Worm (Caenorhabditis elegans): ENCODE measurements around the gene Y39G8C.2.
A peak's percentile ranks its signal among the peaks of the same experiment; 100 is the strongest.

Gene Y39G8C.2

DNA sequence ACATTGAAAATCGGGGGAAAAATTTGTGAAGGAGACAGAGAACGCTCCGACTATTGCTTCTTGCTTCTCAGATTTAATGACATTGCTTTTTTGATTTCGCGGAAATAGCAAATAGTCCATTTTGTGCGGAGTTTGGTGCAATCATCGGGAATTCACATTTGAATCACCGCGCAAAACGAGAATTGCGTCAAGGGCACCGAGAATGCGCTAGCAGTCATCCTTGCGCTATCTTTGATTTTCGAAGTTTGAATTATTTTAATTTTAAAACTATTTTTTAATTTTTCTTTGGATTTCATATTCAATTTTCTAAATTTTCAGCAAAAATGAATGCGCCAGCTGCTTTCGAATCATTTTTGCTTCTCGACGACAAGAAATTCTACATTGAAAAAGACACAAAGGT is 37.7 kb downstream of the Y39G8C.2 start, which contains the start of gene rpb-11 (continued):
- TF ChIP-seq aha-1 (tag; optimal IDR thresholded peaks at IDR 0.05) (peak; percentile 55), ama-1 (optimal IDR thresholded peaks at IDR 0.05) (peak; percentile 82), C34B4.2 (tag; optimal IDR thresholded peaks at IDR 0.05) (peak; percentile 69), sptf-1 (tag; optimal IDR thresholded peaks at IDR 0.05) (no peak), dsc-1 (tag; optimal IDR thresholded peaks at IDR 0.05) (peak; percentile 96), xbp-1 (tag; optimal IDR thresholded peaks at IDR 0.05) (peak; percentile 95), swsn-7 (tag; optimal IDR thresholded peaks at IDR 0.05) (peak; percentile 95), ceh-8 (GFP tag; optimal IDR thresholded peaks at IDR 0.05) (peak; percentile 92), unc-62 (GFP tag; optimal IDR thresholded peaks at IDR 0.05) (peak; percentile 16), fos-1 (tag; optimal IDR thresholded peaks at IDR 0.05) (peak; percentile 82), egl-27 (tag; optimal IDR thresholded peaks at IDR 0.05) (peak in 1 of 2 experiments; percentile 22), elt-3 (tag; optimal IDR thresholded peaks at IDR 0.05) (peak in 4 of 6 experiments; percentile 52 to 93 (median 80)), hlh-17 (GFP tag; optimal IDR thresholded peaks at IDR 0.05; ENCODE audit: borderline replicate concordance) (no peak), nhr-237 (tag; optimal IDR thresholded peaks at IDR 0.05) (peak; percentile 66), hpl-2 (GFP tag; optimal IDR thresholded peaks at IDR 0.05) (peak; percentile 68), sup-37 (GFP tag; optimal IDR thresholded peaks at IDR 0.05) (peak; percentile 91), ztf-4 (tag; optimal IDR thresholded peaks at IDR 0.05) (peak; percentile 94), unc-98 (GFP tag; IDR thresholded peaks at IDR 0.05) (peak; percentile 58; the same call in 1 of the 2 replicates), fkh-10 (GFP tag; optimal IDR thresholded peaks at IDR 0.05) (peak; percentile 64), fkh-8 (tag; optimal IDR thresholded peaks at IDR 0.05) (peak; percentile 93), nhr-84 (tag; optimal IDR thresholded peaks at IDR 0.05) (no peak), vab-15 (tag; optimal IDR thresholded peaks at IDR 0.05) (no peak), egl-13 (tag; optimal IDR thresholded peaks at IDR 0.05) (peak; percentile 89), ceh-88 (GFP tag; IDR thresholded peaks at IDR 0.05) (peak; percentile 79), mep-1 (tag; optimal IDR thresholded peaks at IDR 0.05) (peak; percentile 99), ceh-90 (tag; optimal IDR thresholded peaks at IDR 0.05) (peak; percentile 52), hlh-4 (tag; optimal IDR thresholded peaks at IDR 0.05) (no peak), dpl-1 (GFP tag; optimal IDR thresholded peaks at IDR 0.05) (peak; percentile 99), nhr-28 (tag; optimal IDR thresholded peaks at IDR 0.05) (no peak), nhr-71 (tag; optimal IDR thresholded peaks at IDR 0.05) (peak; percentile 97), pag-3 (tag; optimal IDR thresholded peaks at IDR 0.05; ENCODE audit: borderline replicate concordance, insufficient read depth) (no peak), irx-1 (tag; optimal IDR thresholded peaks at IDR 0.05) (peak; percentile 88), snu-23 (GFP tag; optimal IDR thresholded peaks at IDR 0.05) (peak; percentile 97), lin-35 (GFP tag; optimal IDR thresholded peaks at IDR 0.05) (peak; percentile 99 to 100), lir-3 (tag; optimal IDR thresholded peaks at IDR 0.05; ENCODE audit: poor library complexity) (peak; percentile 74), tbx-2 (tag; optimal IDR thresholded peaks at IDR 0.05) (peak; percentile 97), ceh-82 (tag; optimal IDR thresholded peaks at IDR 0.05) (peak; percentile 96), ets-5 (GFP tag; IDR thresholded peaks at IDR 0.05) (no peak), efl-3 (GFP tag; optimal IDR thresholded peaks at IDR 0.05) (peak; percentile 67), jun-1 (tag; optimal IDR thresholded peaks at IDR 0.05) (peak; percentile 90), ztf-11 (tag; optimal IDR thresholded peaks at IDR 0.05) (peak in 1 of 2 experiments; percentile 88), nhr-76 (tag; optimal IDR thresholded peaks at IDR 0.05) (no peak), ces-1 (GFP tag; optimal IDR thresholded peaks at IDR 0.05) (no peak), nhr-20 (tag; optimal IDR thresholded peaks at IDR 0.05) (peak; percentile 96), aly-2 (tag; optimal IDR thresholded peaks at IDR 0.05) (peak; percentile 86), F16B12.6 (tag; optimal IDR thresholded peaks at IDR 0.05) (peak; percentile 71), unc-86 (tag; optimal IDR thresholded peaks at IDR 0.05) (peak; percentile 94), grh-1 (GFP tag; IDR thresholded peaks at IDR 0.05) (peak; percentile 94), pax-3 (tag; optimal IDR thresholded peaks at IDR 0.05) (peak; percentile 89), elt-2 (tag; optimal IDR thresholded peaks at IDR 0.05) (peak; percentile 84), isw-1 (GFP tag; IDR thresholded peaks at IDR 0.05) (peak; percentile 92), zip-4 (GFP tag; optimal IDR thresholded peaks at IDR 0.05) (peak; percentile 85)
